Fruit fly (Drosophila melanogaster) whole organism, pupa: ENCODE results near the gene AP-1gamma.

Source experiments
- CG12605 ChIP-seq: fragments of 200-800 bp; sonication (Bioruptor generic); IDR thresholded peaks from 2 replicates; pipeline ENCODE4 v1.3.6; 2022; ENCODE audit warnings: missing biosample characterization, missing genetic modification characterization
- CG13204 ChIP-seq: fragments of 200-800 bp; sonication (Bioruptor generic); optimal IDR thresholded peaks from 2 replicates; lab custom pipeline; 2018; ENCODE audit warnings: missing biosample characterization, mild to moderate bottlenecking, missing genetic modification characterization, moderate library complexity
- CG14655 ChIP-seq: fragments of 200-800 bp; sonication (Bioruptor generic); optimal IDR thresholded peaks from 3 replicates; lab custom pipeline; 2017; ENCODE audit warnings: mild to moderate bottlenecking, missing biosample characterization, missing genetic modification reagents, missing genetic modification characterization
- CG17806 ChIP-seq: fragments of 200-800 bp; sonication (Bioruptor generic); optimal IDR thresholded peaks from 2 replicates; lab custom pipeline; 2018; ENCODE audit warnings: missing biosample characterization, mild to moderate bottlenecking, missing genetic modification characterization, moderate library complexity
- CG32121 ChIP-seq: fragments of 200-800 bp; sonication (Bioruptor generic); IDR thresholded peaks from 2 replicates; pipeline ENCODE4 v1.3.6; 2022; ENCODE audit warnings: missing biosample characterization, missing genetic modification characterization
- CG4496 ChIP-seq: fragments of 200-800 bp; sonication (Bioruptor generic); IDR thresholded peaks from 3 replicates; pipeline ENCODE4 v1.3.6; 2022; ENCODE audit warnings: missing biosample characterization, missing genetic modification characterization
- CG8301 ChIP-seq: fragments of 200-800 bp; sonication (Bioruptor generic); optimal IDR thresholded peaks from 2 replicates; lab custom pipeline; 2018; ENCODE audit warnings: missing biosample characterization, mild to moderate bottlenecking, missing genetic modification characterization
- CG9948 ChIP-seq: fragments of 200-800 bp; sonication (Bioruptor generic); optimal IDR thresholded peaks from 2 replicates; lab custom pipeline; 2018; ENCODE audit warnings: missing biosample characterization, mild to moderate bottlenecking, missing genetic modification characterization, moderate library complexity
- D1 ChIP-seq: fragments of 200-800 bp; sonication (Bioruptor generic); optimal IDR thresholded peaks from 2 replicates; lab custom pipeline; 2018; ENCODE audit warnings: missing biosample characterization, mild to moderate bottlenecking, missing genetic modification characterization, moderate library complexity
- EcR ChIP-seq: fragments of 200-800 bp; sonication (Bioruptor generic); optimal IDR thresholded peaks from 3 replicates; lab custom pipeline; 2019; ENCODE audit warnings: missing biosample characterization, missing genetic modification characterization, mild to moderate bottlenecking, moderate library complexity, missing genetic modification reagents
- Ets98B ChIP-seq: fragments of 200-800 bp; sonication (Bioruptor generic); IDR thresholded peaks from 2 replicates; pipeline ENCODE4 v1.3.6; 2022; ENCODE audit warnings: missing biosample characterization, missing genetic modification characterization
- Pif1A ChIP-seq: fragments of 200-800 bp; sonication (Bioruptor generic); optimal IDR thresholded peaks from 3 replicates; lab custom pipeline; 2016; ENCODE audit warnings: missing biosample characterization, missing genetic modification characterization
- Snoo ChIP-seq: fragments of 200-800 bp; sonication (Bioruptor generic); optimal IDR thresholded peaks from 3 replicates; lab custom pipeline; 2017; ENCODE audit warnings: missing biosample characterization, mild to moderate bottlenecking, missing genetic modification characterization, inconsistent platforms
- gl ChIP-seq: fragments of 200-800 bp; sonication (Bioruptor generic); optimal IDR thresholded peaks from 2 replicates; lab custom pipeline; 2018; ENCODE audit warnings: missing biosample characterization, mild to moderate bottlenecking, missing genetic modification characterization

dm6 chrX:9159736-9160135 lies 51.2 kb downstream of the AP-1gamma start, which contains the start of gene NdufA3:
- TF ChIP-seq Ets98B (GFP tag; lab: Robert Waterston, UW) (no peak), CG12605 (GFP tag; lab: Robert Waterston, UW) (no peak), CG4496 (GFP tag; lab: Robert Waterston, UW) (no peak), CG13204 (GFP tag; lab: Kevin White, UChicago) (no peak), CG9948 (tag; lab: Kevin White, UChicago) (no peak), D1 (tag; lab: Kevin White, UChicago) (no peak), EcR (GFP tag; lab: Kevin White, UChicago) (no peak), CG32121 (GFP tag; lab: Robert Waterston, UW) (no peak), Snoo (tag; lab: Kevin White, UChicago) (no peak), CG14655 (GFP tag; lab: Kevin White, UChicago) (no peak), Pif1A (no peak), CG8301 (tag; lab: Kevin White, UChicago) (no peak), CG17806 (tag; lab: Kevin White, UChicago) (no peak), gl (tag; lab: Kevin White, UChicago) (no peak)
